Fruit fly (Drosophila melanogaster) whole organism, adult: Measurements from ENCODE around the gene dj-1beta.

ENCODE experiments used
- CG11617 ChIP-seq: fragments of 200-800 bp; sonication (Bioruptor generic); optimal IDR thresholded peaks from 2 replicates; lab custom pipeline; 2017; ENCODE audit warnings: mild to moderate bottlenecking, missing biosample characterization, missing genetic modification reagents, missing genetic modification characterization
- CG12768 ChIP-seq: fragments of 200-800 bp; sonication (Bioruptor generic); optimal IDR thresholded peaks from 2 replicates; lab custom pipeline; 2017; ENCODE audit warnings: missing biosample characterization, missing genetic modification characterization, mild to moderate bottlenecking, moderate library complexity, missing genetic modification reagents
- CG14711 ChIP-seq: fragments of 200-800 bp; sonication (Bioruptor generic); optimal IDR thresholded peaks from 2 replicates; lab custom pipeline; 2018; ENCODE audit warnings: missing biosample characterization, mild to moderate bottlenecking, missing genetic modification characterization, moderate library complexity
- CG1620 ChIP-seq: fragments of 200-800 bp; sonication (Bioruptor generic); optimal IDR thresholded peaks from 2 replicates; lab custom pipeline; 2016; ENCODE audit warnings: missing biosample characterization, missing genetic modification characterization
- CG33017 ChIP-seq: fragments of 200-800 bp; sonication (Bioruptor generic); optimal IDR thresholded peaks from 2 replicates; lab custom pipeline; 2018; ENCODE audit warnings: missing biosample characterization, mild to moderate bottlenecking, missing genetic modification characterization, moderate library complexity
- CG5204 ChIP-seq: fragments of 200-800 bp; sonication (Bioruptor generic); optimal IDR thresholded peaks from 2 replicates; lab custom pipeline; 2016; ENCODE audit warnings: missing biosample characterization, missing genetic modification characterization
- CG7045 ChIP-seq: fragments of 200-800 bp; sonication (Bioruptor generic); optimal IDR thresholded peaks from 2 replicates; lab custom pipeline; 2017; ENCODE audit warnings: missing biosample characterization, mild to moderate bottlenecking, missing genetic modification characterization
- CG7101 ChIP-seq: fragments of 200-800 bp; sonication (Bioruptor generic); optimal IDR thresholded peaks from 2 replicates; lab custom pipeline; 2018; ENCODE audit warnings: missing biosample characterization, mild to moderate bottlenecking, missing genetic modification characterization, moderate library complexity
- Clk ChIP-seq: fragments of 200-800 bp; sonication (Bioruptor generic); optimal IDR thresholded peaks from 2 replicates; lab custom pipeline; 2017; ENCODE audit warnings: missing biosample characterization, missing genetic modification characterization
- Crg-1 ChIP-seq: fragments of 200-800 bp; sonication (Bioruptor generic); optimal IDR thresholded peaks from 2 replicates; lab custom pipeline; 2016; ENCODE audit warnings: missing biosample characterization, missing genetic modification characterization
- Hr96 ChIP-seq: fragments of 200-800 bp; sonication (Bioruptor generic); optimal IDR thresholded peaks from 2 replicates; lab custom pipeline; 2016; ENCODE audit warnings: missing biosample characterization, missing genetic modification characterization
- Mnt ChIP-seq: fragments of 200-800 bp; sonication (Bioruptor generic); optimal IDR thresholded peaks from 2 replicates; lab custom pipeline; 2016; ENCODE audit warnings: missing biosample characterization, mild to moderate bottlenecking, missing genetic modification characterization
- bab1 ChIP-seq: fragments of 200-800 bp; sonication (Bioruptor generic); optimal IDR thresholded peaks from 3 replicates; lab custom pipeline; 2019; ENCODE audit warnings: missing biosample characterization, mild to moderate bottlenecking, missing genetic modification characterization, moderate library complexity
- cic ChIP-seq: fragments of 200-800 bp; sonication (Bioruptor generic); optimal IDR thresholded peaks from 2 replicates; lab custom pipeline; 2017; ENCODE audit warnings: missing biosample characterization, mild to moderate bottlenecking, missing genetic modification characterization, moderate library complexity
- cnc ChIP-seq, 2 experiments: fragments of >200 bp; optimal IDR thresholded peaks; 2 replicates each; lab custom pipeline; 2017
- kay ChIP-seq: fragments of 200-800 bp; sonication (Bioruptor generic); peaks from one replicate; lab custom pipeline; 2016; ENCODE audit warnings: missing biosample characterization, missing genetic modification characterization, borderline replicate concordance
- ovo ChIP-seq: fragments of 200-800 bp; sonication (Bioruptor generic); optimal IDR thresholded peaks from 2 replicates; lab custom pipeline; 2016; ENCODE audit warnings: missing biosample characterization, missing genetic modification characterization
- pad ChIP-seq: fragments of 200-800 bp; sonication (Bioruptor generic); optimal IDR thresholded peaks from 3 replicates; lab custom pipeline; 2017; ENCODE audit warnings: missing biosample characterization, missing genetic modification characterization, mild to moderate bottlenecking, moderate library complexity, missing genetic modification reagents
- tj ChIP-seq: fragments of 200-800 bp; sonication (Bioruptor generic); optimal IDR thresholded peaks from 3 replicates; lab custom pipeline; 2017; ENCODE audit warnings: missing biosample characterization, mild to moderate bottlenecking, missing genetic modification characterization, moderate library complexity
- toe ChIP-seq: fragments of 200-800 bp; sonication (Bioruptor generic); optimal IDR thresholded peaks from 2 replicates; lab custom pipeline; 2016; ENCODE audit warnings: missing biosample characterization, missing genetic modification characterization

dj-1beta gene

DNA sequence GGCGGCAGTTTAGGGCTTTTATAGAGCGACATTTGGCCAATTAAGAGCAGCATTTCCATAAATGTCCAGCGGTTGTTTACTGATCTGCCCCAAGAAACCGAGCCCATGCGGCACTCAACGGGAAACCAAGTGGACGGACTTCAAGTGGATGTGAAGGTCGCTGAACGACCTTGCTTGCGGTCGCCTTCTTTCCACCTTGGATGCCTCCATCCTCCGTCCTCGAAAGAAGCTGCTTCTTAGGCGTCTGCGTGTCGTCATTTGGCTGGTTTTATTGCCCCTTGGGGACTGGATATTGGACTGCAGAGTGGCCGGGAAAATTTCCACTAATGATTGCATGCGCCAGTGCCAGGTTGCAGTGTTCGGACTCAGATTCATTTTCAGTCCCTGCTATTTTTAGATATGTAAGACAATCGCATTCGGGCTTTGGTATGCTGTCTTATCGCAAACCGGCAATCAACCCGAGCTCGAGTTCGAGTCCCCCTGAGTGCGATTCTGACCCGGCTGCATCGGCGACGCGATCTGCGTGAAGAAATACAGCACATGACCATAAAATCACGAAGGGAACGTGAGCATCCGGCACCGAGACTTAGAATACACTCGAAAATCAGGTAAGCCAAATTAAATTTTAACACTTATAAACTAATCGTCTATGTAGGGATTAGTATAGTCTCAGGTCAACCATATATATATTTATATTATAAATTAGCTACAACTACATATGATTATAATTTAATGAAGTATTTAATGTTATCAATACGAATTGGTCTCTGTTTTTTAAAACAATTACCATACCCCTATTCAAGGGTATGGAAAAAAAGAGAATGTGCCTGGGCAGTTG is 35.9 kb downstream of the dj-1beta start:
- no peak for TF ChIP-seq cic (GFP tag; lab: Kevin White, UChicago)
- TF ChIP-seq ovo (GFP tag; lab: Kevin White, UChicago): no peak
- no peak for TF ChIP-seq bab1 (GFP tag; lab: Kevin White, UChicago)
- TF ChIP-seq CG5204: no peak
- TF ChIP-seq Mnt: no peak
- TF ChIP-seq Crg-1: no peak
- no peak for TF ChIP-seq Clk (GFP tag; lab: Kevin White, UChicago)

DNA sequence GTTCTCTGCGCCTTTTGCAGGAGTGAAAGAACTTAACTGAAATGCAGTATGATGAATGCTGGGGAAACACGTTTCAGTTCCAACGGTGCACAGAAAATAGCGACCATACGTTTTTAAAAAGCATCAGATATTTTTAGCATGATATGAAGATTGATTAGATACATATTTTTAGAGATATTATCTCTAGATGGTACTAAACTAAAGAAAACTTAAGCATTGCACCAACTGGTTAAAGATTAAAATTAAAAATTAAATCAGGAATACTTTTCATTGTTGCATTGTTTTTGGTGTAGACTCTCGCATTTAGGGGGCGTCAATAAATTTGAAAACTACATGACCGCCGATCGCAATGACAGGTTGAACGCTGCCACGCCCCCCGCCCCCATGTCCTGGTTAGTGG is 36.8 kb downstream of the dj-1beta start:
- TF ChIP-seq CG7045 (GFP tag; lab: Kevin White, UChicago) (no peak), bab1 (GFP tag; lab: Kevin White, UChicago) (no peak), Clk (GFP tag; lab: Kevin White, UChicago) (no peak), CG11617 (GFP tag; lab: Kevin White, UChicago) (no peak), CG33017 (tag; lab: Kevin White, UChicago) (no peak), kay (no peak), Mnt (no peak), tj (GFP tag; lab: Kevin White, UChicago) (no peak), pad (GFP tag; lab: Kevin White, UChicago) (no peak), CG7101 (tag; lab: Kevin White, UChicago) (no peak), CG14711 (tag; lab: Kevin White, UChicago) (no peak), CG12768 (GFP tag; lab: Kevin White, UChicago) (no peak), cic (GFP tag; lab: Kevin White, UChicago) (no peak), ovo (GFP tag; lab: Kevin White, UChicago) (no peak), toe (GFP tag; lab: Kevin White, UChicago) (no peak), Hr96 (GFP tag; lab: Kevin White, UChicago) (no peak)

DNA sequence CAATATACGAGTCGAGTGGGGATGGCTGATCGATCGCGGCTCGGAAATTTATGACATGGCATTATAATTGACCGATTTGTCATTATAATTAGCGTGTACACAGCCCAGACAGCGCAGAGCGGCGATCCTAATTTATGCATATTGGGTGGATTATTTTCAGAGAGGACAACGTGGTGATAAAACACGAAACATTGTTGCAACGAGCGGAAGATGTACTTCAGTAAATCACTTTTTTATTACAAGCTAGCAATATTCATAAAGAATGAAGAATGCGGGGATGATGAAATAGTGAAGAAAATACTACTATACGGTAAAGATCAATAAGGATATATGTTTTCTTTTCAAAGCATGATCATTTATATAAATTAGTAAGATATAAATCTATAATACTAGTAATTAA is 37.5 kb downstream of the dj-1beta start:
- TF ChIP-seq Clk (GFP tag; lab: Kevin White, UChicago): no peak

DNA sequence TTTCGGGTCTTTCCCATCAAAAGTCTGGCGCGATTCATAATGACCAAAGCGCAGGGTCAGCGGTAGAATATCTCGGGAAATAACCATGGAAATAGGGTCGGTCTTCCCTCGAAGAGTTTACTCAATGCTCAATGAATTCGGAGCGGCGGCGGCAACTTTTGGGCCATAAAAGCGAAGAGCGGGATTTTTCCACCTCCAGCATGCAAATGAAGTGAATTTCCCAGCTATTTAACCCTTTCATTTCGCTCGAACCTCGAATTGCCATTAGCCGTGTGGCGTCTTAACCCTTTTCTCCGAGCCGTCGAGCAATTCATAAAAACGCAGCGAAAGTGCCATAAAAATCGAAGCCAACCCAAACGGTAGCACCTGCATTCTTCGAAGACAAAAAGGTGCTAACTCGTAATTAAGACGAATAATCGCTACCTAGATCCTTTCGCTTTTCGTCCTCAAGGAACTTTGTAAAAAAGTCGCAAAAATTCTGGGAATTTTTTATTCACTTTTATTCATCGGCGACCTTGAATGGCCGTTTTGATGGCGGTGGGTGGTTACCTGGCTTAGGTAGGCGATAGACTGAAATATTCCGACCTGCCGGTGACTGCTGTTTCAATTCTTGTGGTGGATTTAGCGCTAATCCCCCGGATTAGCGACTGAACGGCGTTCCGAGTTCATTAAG is 42.7 kb downstream of the dj-1beta start:
- no peak for TF ChIP-seq CG14711 (tag; lab: Kevin White, UChicago)
- TF ChIP-seq CG7045 (GFP tag; lab: Kevin White, UChicago): no peak

DNA sequence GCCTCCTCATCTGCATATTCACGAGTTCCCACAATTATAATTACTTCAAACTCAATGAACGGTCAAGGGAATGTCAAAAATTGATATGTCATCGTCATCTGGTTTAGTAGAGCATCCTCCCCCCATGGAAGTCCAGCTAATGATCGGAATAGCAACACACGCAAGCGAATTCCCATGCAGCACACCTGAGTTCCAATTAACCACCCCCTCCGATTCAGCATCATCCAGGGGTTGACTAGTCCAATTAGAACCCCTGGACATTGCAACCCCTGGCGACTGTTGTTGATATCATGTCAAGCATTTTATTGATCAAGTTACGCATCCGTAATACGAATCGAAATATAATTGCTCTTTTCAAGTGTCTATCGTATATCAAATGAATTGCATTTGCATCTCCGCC is 43.5 kb downstream of the dj-1beta start:
- no peak for TF ChIP-seq toe (GFP tag; lab: Kevin White, UChicago)
- TF ChIP-seq tj (GFP tag; lab: Kevin White, UChicago): no peak
- TF ChIP-seq CG7101 (tag; lab: Kevin White, UChicago): no peak
- no peak for TF ChIP-seq CG33017 (tag; lab: Kevin White, UChicago)
- TF ChIP-seq cnc (optimal IDR thresholded peaks at IDR 0.05; lab: Kevin White, UChicago): no peak
- no peak for TF ChIP-seq ovo (GFP tag; lab: Kevin White, UChicago)
- no peak for TF ChIP-seq kay
- TF ChIP-seq Hr96 (GFP tag; lab: Kevin White, UChicago): no peak
- no peak for TF ChIP-seq Mnt
- no peak for TF ChIP-seq cic (GFP tag; lab: Kevin White, UChicago)
- TF ChIP-seq pad (GFP tag; lab: Kevin White, UChicago): no peak

DNA sequence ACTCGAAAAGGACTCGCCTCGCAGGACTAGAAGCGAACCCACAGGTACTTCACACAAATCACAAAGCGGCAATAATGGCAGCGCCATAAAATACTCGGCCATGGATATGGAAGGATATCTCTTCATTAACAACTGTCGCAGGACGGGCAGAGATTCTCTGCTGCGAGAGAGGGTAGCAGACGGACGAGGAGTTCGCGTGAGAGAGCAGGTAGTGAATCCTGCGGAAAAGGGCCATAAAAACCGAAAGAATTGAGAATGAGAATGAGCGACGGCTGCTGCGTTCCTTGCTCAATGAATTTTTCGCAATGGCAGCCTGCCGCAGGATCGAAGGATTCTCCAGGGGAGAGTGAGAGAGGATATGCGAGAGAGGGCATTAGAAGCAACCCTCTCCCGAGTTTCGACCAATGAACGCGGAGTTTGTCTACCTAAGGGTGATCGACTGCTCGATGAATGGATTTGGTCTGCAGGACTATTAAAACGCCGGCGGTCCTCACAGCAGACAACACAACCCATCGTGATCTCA is 45.0 kb downstream of the dj-1beta start, which contains the start of gene tll:
Gene tll (plus strand): TSS at position 473 of the 523 bp plus-strand sequence.
- no peak for TF ChIP-seq CG7101 (tag; lab: Kevin White, UChicago)
- no peak for TF ChIP-seq CG12768 (GFP tag; lab: Kevin White, UChicago)
- no peak for TF ChIP-seq kay
- TF ChIP-seq CG11617 (GFP tag; lab: Kevin White, UChicago): no peak
- TF ChIP-seq CG33017 (tag; lab: Kevin White, UChicago): no peak
- TF ChIP-seq Mnt: no peak
- no peak for TF ChIP-seq pad (GFP tag; lab: Kevin White, UChicago)
- TF ChIP-seq Hr96 (GFP tag; lab: Kevin White, UChicago): no peak
- TF ChIP-seq CG5204: no peak
- TF ChIP-seq tj (GFP tag; lab: Kevin White, UChicago): no peak
- TF ChIP-seq CG7045 (GFP tag; lab: Kevin White, UChicago): no peak
- TF ChIP-seq toe (GFP tag; lab: Kevin White, UChicago): no peak
- TF ChIP-seq ovo (GFP tag; lab: Kevin White, UChicago): no peak

DNA sequence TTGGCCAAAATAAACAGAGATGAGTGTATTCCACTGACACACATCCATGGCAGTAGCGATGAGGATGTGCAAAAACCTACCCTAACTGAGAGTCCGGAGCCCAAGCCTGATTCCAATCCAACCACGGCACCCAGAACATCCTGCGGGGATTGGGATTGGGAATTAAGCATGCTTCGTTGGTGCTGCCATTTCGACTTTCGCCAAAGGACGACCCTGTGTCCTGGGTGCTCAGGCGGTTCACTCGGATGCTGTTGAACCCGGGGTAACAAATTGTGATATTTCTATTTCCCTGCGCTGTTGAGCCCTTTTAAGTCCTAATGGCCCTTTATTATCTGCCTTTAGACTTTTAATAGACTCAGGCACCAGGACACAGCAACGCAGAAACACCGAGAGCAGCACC is 48.3 kb downstream of the dj-1beta start:
- TF ChIP-seq Crg-1 (no peak), CG11617 (GFP tag; lab: Kevin White, UChicago) (no peak), CG1620 (GFP tag; lab: Kevin White, UChicago) (no peak), cnc (optimal IDR thresholded peaks at IDR 0.05; lab: Kevin White, UChicago) (no peak), CG33017 (tag; lab: Kevin White, UChicago) (no peak), Hr96 (GFP tag; lab: Kevin White, UChicago) (no peak), tj (GFP tag; lab: Kevin White, UChicago) (no peak), Clk (GFP tag; lab: Kevin White, UChicago) (no peak), CG14711 (tag; lab: Kevin White, UChicago) (no peak), CG12768 (GFP tag; lab: Kevin White, UChicago) (no peak), CG7101 (tag; lab: Kevin White, UChicago) (no peak), pad (GFP tag; lab: Kevin White, UChicago) (no peak), bab1 (GFP tag; lab: Kevin White, UChicago) (no peak), CG5204 (no peak), ovo (GFP tag; lab: Kevin White, UChicago) (no peak), CG7045 (GFP tag; lab: Kevin White, UChicago) (no peak), cic (GFP tag; lab: Kevin White, UChicago) (no peak), toe (GFP tag; lab: Kevin White, UChicago) (no peak)
